Fruit fly (Drosophila melanogaster) whole organism, embryonic: Measurements from ENCODE around the gene CG11629.

Experiments
- Atf3 ChIP-seq: fragments of 200-800 bp; sonication (Bioruptor generic); optimal IDR thresholded peaks from 3 replicates; lab custom pipeline; 2016; ENCODE audit warnings: missing biosample characterization, missing genetic modification characterization
- Bdp1 ChIP-seq: fragments of 200-800 bp; sonication (Bioruptor generic); optimal IDR thresholded peaks from 3 replicates; lab custom pipeline; 2016; ENCODE audit warnings: missing biosample characterization, missing genetic modification characterization
- CG10654 ChIP-seq: fragments of 200-800 bp; sonication (Bioruptor generic); optimal IDR thresholded peaks from 2 replicates; lab custom pipeline; 2016; ENCODE audit warnings: missing biosample characterization, missing genetic modification characterization
- CG11504 ChIP-seq: fragments of 200-800 bp; sonication (Bioruptor generic); optimal IDR thresholded peaks from 3 replicates; lab custom pipeline; 2019; ENCODE audit warnings: missing biosample characterization, mild to moderate bottlenecking, missing genetic modification characterization, moderate library complexity
- CG12219 ChIP-seq: fragments of 200-800 bp; sonication (Bioruptor generic); optimal IDR thresholded peaks from 3 replicates; lab custom pipeline; 2018; ENCODE audit warnings: missing biosample characterization, mild to moderate bottlenecking, missing genetic modification characterization
- CG12236 ChIP-seq: fragments of 200-800 bp; sonication (Bioruptor generic); optimal IDR thresholded peaks from 2 replicates; lab custom pipeline; 2016; ENCODE audit warnings: missing biosample characterization, missing genetic modification characterization
- CG12769 ChIP-seq: fragments of 200-800 bp; sonication (Bioruptor generic); optimal IDR thresholded peaks from 2 replicates; lab custom pipeline; 2019; ENCODE audit warnings: missing biosample characterization, mild to moderate bottlenecking, missing genetic modification characterization, moderate library complexity
- CG13296 ChIP-seq: fragments of 200-800 bp; sonication (Bioruptor generic); optimal IDR thresholded peaks from 3 replicates; lab custom pipeline; 2018; ENCODE audit warnings: missing biosample characterization, mild to moderate bottlenecking, missing genetic modification characterization
- CG14014 ChIP-seq: fragments of 200-800 bp; sonication (Bioruptor generic); IDR thresholded peaks from 2 replicates; pipeline ENCODE4 v1.3.6; 2022; ENCODE audit warnings: missing biosample characterization, missing genetic modification characterization
- CG1602 ChIP-seq: fragments of 200-800 bp; sonication (Bioruptor generic); optimal IDR thresholded peaks from 3 replicates; lab custom pipeline; 2016; ENCODE audit warnings: missing biosample characterization, missing genetic modification characterization
- CG16863 ChIP-seq: fragments of 200-800 bp; sonication (Bioruptor generic); optimal IDR thresholded peaks from 3 replicates; lab custom pipeline; 2016; ENCODE audit warnings: missing biosample characterization, missing genetic modification characterization
- CG17568 ChIP-seq: fragments of 200-800 bp; sonication (Bioruptor generic); optimal IDR thresholded peaks from 2 replicates; lab custom pipeline; 2018; ENCODE audit warnings: missing biosample characterization, mild to moderate bottlenecking, missing genetic modification characterization, moderate library complexity
- CG17829 ChIP-seq: fragments of 200-800 bp; optimal IDR thresholded peaks from 2 replicates; lab custom pipeline; 2019; ENCODE audit warnings: missing biosample characterization, mild to moderate bottlenecking, missing genetic modification characterization, moderate library complexity
- CG1792 ChIP-seq: fragments of 200-800 bp; sonication (Bioruptor generic); optimal IDR thresholded peaks from 2 replicates; lab custom pipeline; 2016; ENCODE audit warnings: missing biosample characterization, missing genetic modification characterization
- CG2889 ChIP-seq: fragments of 200-800 bp; sonication (Bioruptor generic); IDR thresholded peaks from 3 replicates; pipeline ENCODE4 v1.3.6; 2022; ENCODE audit warnings: missing biosample characterization, missing genetic modification characterization
- CG31365 ChIP-seq: fragments of 200-800 bp; sonication (Bioruptor generic); optimal IDR thresholded peaks from 2 replicates; lab custom pipeline; 2018; ENCODE audit warnings: missing biosample characterization, mild to moderate bottlenecking, missing genetic modification characterization
- CG3847 ChIP-seq: fragments of 200-800 bp; sonication (Bioruptor generic); IDR thresholded peaks from 2 replicates; pipeline ENCODE4 v1.3.6; 2022; ENCODE audit warnings: missing biosample characterization, missing genetic modification characterization
- CG8290 ChIP-seq, 3 experiments: fragments of 200-800 bp; sonication (Bioruptor generic); optimal IDR thresholded peaks; 2 replicates each; lab custom pipeline; 2016 to 2019; ENCODE audit warnings: missing biosample characterization in 3 of 3, missing genetic modification characterization in 3 of 3, mild to moderate bottlenecking in 2 of 3, moderate library complexity in 1 of 3
- CG8388 ChIP-seq: fragments of 200-800 bp; sonication (Bioruptor generic); optimal IDR thresholded peaks from 2 replicates; lab custom pipeline; 2019; ENCODE audit warnings: missing biosample characterization, mild to moderate bottlenecking, missing genetic modification characterization, moderate library complexity
- Deaf1 ChIP-seq: fragments of 200-800 bp; optimal IDR thresholded peaks from 3 replicates; lab custom pipeline; 2019; ENCODE audit warnings: missing biosample characterization, mild to moderate bottlenecking, missing genetic modification characterization, moderate library complexity
- Ets97D ChIP-seq: fragments of 200-800 bp; sonication (Bioruptor generic); optimal IDR thresholded peaks from 3 replicates; lab custom pipeline; 2016; ENCODE audit warnings: missing biosample characterization, missing genetic modification characterization
- HmgZ ChIP-seq: fragments of 200-800 bp; sonication (Bioruptor generic); optimal IDR thresholded peaks from 2 replicates; lab custom pipeline; 2018; ENCODE audit warnings: missing biosample characterization, mild to moderate bottlenecking, missing genetic modification characterization
- Hmx ChIP-seq: fragments of 200-800 bp; sonication (Bioruptor generic); optimal IDR thresholded peaks from 2 replicates; lab custom pipeline; 2016; ENCODE audit warnings: missing biosample characterization, missing genetic modification characterization
- Max ChIP-seq: fragments of 200-800 bp; sonication (Bioruptor generic); optimal IDR thresholded peaks from 2 replicates; lab custom pipeline; 2016; ENCODE audit warnings: missing biosample characterization, mild to moderate bottlenecking, missing genetic modification characterization
- Med ChIP-seq: fragments of 200-800 bp; sonication (Bioruptor generic); peaks from one replicate; lab custom pipeline; 2016; ENCODE audit warnings: missing biosample characterization, missing genetic modification characterization, mild to moderate bottlenecking, inconsistent platforms, moderate library complexity
- Myb ChIP-seq: fragments of 200-800 bp; sonication (Bioruptor generic); optimal IDR thresholded peaks from 2 replicates; lab custom pipeline; 2016; ENCODE audit warnings: missing biosample characterization, missing genetic modification characterization
- Oaz ChIP-seq: fragments of 200-800 bp; sonication (Bioruptor generic); IDR thresholded peaks from 2 replicates; pipeline ENCODE4 v1.3.6; 2022; ENCODE audit warnings: missing biosample characterization, missing genetic modification characterization
- PHDP ChIP-seq: fragments of 200-800 bp; sonication (Bioruptor generic); optimal IDR thresholded peaks from 3 replicates; lab custom pipeline; 2018; ENCODE audit warnings: missing biosample characterization, mild to moderate bottlenecking, missing genetic modification characterization, moderate library complexity
- Poxn ChIP-seq: fragments of 200-800 bp; sonication (Bioruptor generic); IDR thresholded peaks from 2 replicates; pipeline ENCODE4 v1.3.6; 2022; ENCODE audit warnings: missing biosample characterization, missing genetic modification characterization
- Ptx1 ChIP-seq: fragments of 200-800 bp; sonication (Bioruptor generic); IDR thresholded peaks from 2 replicates; pipeline ENCODE4 v1.3.6; 2022; ENCODE audit warnings: missing biosample characterization, missing genetic modification characterization
- Rfx ChIP-seq: fragments of 200-800 bp; sonication (Bioruptor generic); IDR thresholded peaks from 2 replicates; pipeline ENCODE4 v1.3.6; 2022; ENCODE audit warnings: missing biosample characterization, missing genetic modification characterization
- Scr ChIP-seq: fragments of 200-800 bp; sonication (Bioruptor generic); IDR thresholded peaks from 2 replicates; pipeline ENCODE4 v1.3.6; 2022; ENCODE audit warnings: missing biosample characterization, missing genetic modification characterization; ENCODE audit not compliant: partially characterized antibody
- Usf ChIP-seq: fragments of 200-800 bp; sonication (Bioruptor generic); optimal IDR thresholded peaks from 2 replicates; lab custom pipeline; 2017; ENCODE audit warnings: missing genotype, missing biosample characterization, missing genetic modification characterization
- bbx ChIP-seq: fragments of 200-800 bp; sonication (Bioruptor generic); IDR thresholded peaks from 2 replicates; pipeline ENCODE4 v1.3.6; 2022; ENCODE audit warnings: missing biosample characterization, missing genetic modification characterization; ENCODE audit not compliant: partially characterized antibody
- bigmax ChIP-seq: fragments of 200-800 bp; sonication (Bioruptor generic); optimal IDR thresholded peaks from 2 replicates; lab custom pipeline; 2018; ENCODE audit warnings: missing biosample characterization, mild to moderate bottlenecking, missing genetic modification characterization
- crol ChIP-seq: fragments of 200-800 bp; sonication (Bioruptor generic); IDR thresholded peaks from 2 replicates; pipeline ENCODE4 v1.3.6; 2022; ENCODE audit warnings: missing biosample characterization, missing genetic modification characterization
- da ChIP-seq: fragments of 200-800 bp; sonication (Bioruptor generic); optimal IDR thresholded peaks from 2 replicates; lab custom pipeline; 2016; ENCODE audit warnings: missing biosample characterization, missing genetic modification characterization
- eve ChIP-seq, 2 experiments: fragments of >200 bp; optimal IDR thresholded peaks; 2 replicates each; lab custom pipeline; 2017; ENCODE audit warnings: missing biosample characterization in 2 of 2, missing genetic modification characterization in 2 of 2
- hbn ChIP-seq: fragments of 200-800 bp; sonication (Bioruptor generic); IDR thresholded peaks from 2 replicates; pipeline ENCODE4 v1.3.6; 2022; ENCODE audit warnings: missing biosample characterization, missing genetic modification characterization; ENCODE audit not compliant: partially characterized antibody
- inv ChIP-seq: fragments of 200-800 bp; sonication (Bioruptor generic); IDR thresholded peaks from 2 replicates; pipeline ENCODE4 v1.3.6; 2022; ENCODE audit warnings: missing biosample characterization, missing genetic modification characterization; ENCODE audit not compliant: partially characterized antibody
- kah ChIP-seq: fragments of 200-800 bp; sonication (Bioruptor generic); optimal IDR thresholded peaks from 2 replicates; lab custom pipeline; 2018; ENCODE audit warnings: missing biosample characterization, mild to moderate bottlenecking, missing genetic modification characterization
- kay ChIP-seq: fragments of 200-800 bp; sonication (Bioruptor generic); optimal IDR thresholded peaks from 2 replicates; lab custom pipeline; 2016; ENCODE audit warnings: missing biosample characterization, missing genetic modification characterization
- mld ChIP-seq: fragments of 200-800 bp; sonication (Bioruptor generic); IDR thresholded peaks from 3 replicates; pipeline ENCODE4 v1.3.6; 2022; ENCODE audit warnings: missing biosample characterization, missing genetic modification characterization; ENCODE audit not compliant: partially characterized antibody
- otp ChIP-seq: fragments of 200-800 bp; sonication (Bioruptor generic); IDR thresholded peaks from 3 replicates; pipeline ENCODE4, ENCODE4 v1.3.6; 2022; ENCODE audit warnings: missing biosample characterization, missing genetic modification characterization
- rib ChIP-seq: fragments of 200-800 bp; sonication (Bioruptor generic); IDR thresholded peaks from 2 replicates; pipeline ENCODE4 v1.3.6; 2022; ENCODE audit warnings: missing biosample characterization, missing genetic modification characterization
- sr ChIP-seq: fragments of 200-800 bp; sonication (Bioruptor generic); IDR thresholded peaks from 3 replicates; pipeline ENCODE4 v1.3.6; 2022; ENCODE audit warnings: missing biosample characterization, missing genetic modification characterization
- toy ChIP-seq: fragments of 200-800 bp; sonication (Bioruptor generic); IDR thresholded peaks from 2 replicates; pipeline ENCODE4 v1.3.6; 2022; ENCODE audit warnings: missing biosample characterization, missing genetic modification characterization
- zen2 ChIP-seq: fragments of 200-800 bp; sonication (Bioruptor generic); IDR thresholded peaks from 3 replicates; pipeline ENCODE4 v1.3.6; 2022; ENCODE audit warnings: missing biosample characterization, missing genetic modification characterization; ENCODE audit not compliant: partially characterized antibody

The CG11629 gene

DNA sequence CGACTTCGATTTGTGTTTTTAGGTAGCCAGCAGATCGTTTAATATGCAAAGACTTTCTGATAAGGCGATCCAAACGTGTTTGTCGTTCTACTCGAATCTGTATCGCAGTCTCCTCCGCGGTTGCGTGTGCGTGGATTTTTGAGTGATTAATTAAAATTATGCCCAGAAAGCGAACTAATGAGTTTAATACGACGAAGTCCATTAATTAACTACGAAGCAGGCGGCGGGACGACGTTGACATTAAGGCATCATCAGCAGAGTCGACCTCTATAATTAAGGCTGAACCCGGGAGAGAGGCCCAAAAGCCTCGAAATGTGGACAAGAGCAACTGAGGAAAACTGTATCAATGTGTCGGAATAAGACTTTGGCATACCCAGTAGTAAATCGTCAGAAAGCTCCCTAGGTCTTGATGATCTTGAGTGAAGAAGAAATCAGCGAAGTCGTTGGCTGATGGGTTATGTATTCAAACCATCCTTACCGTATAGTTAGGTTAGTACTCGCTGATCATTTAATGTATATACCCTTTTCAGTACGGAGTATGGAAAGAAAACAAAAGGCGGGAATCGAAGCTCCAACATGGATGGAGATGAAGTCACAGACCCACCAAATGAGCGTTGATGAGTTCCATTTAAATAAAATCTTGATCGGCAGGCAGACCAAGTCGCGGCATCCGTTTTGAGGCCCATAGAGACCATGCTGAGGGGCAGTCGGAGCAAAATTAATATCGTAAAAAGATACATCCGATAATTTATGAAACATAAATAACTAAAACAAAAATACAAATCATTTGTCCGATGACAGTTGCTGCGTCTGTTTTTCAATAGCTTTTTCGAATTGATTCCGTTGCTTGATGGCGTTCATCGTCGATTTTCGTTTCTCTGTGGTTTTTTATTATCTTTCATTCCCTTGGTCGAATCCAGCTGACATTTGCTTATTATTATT lies 30.8 kb downstream of the CG11629 start:
- TF ChIP-seq CG31365 (tag; lab: Kevin White, UChicago) (peak; percentile 79), Med (GFP tag; lab: Kevin White, UChicago) (peak; percentile 99), PHDP (tag; lab: Kevin White, UChicago) (peak; percentile 90), Ets97D (GFP tag; lab: Kevin White, UChicago) (peak; percentile 68), CG13296 (GFP tag; lab: Kevin White, UChicago) (peak; percentile 65), CG1792 (GFP tag; lab: Kevin White, UChicago) (peak; percentile 82), CG2889 (peak; percentile 84; the same call in 2 of the 3 replicates), CG16863 (peak; percentile 93), bigmax (GFP tag; lab: Kevin White, UChicago) (no peak), kay (peak; percentile 79), rib (peak; percentile 80), CG17568 (GFP tag; lab: Kevin White, UChicago) (peak; percentile 77), hbn (GFP tag; lab: Robert Waterston, UW) (no peak), CG1602 (GFP tag; lab: Kevin White, UChicago) (peak; percentile 89), Hmx (peak; percentile 62), zen2 (GFP tag; lab: Robert Waterston, UW) (0 out of 3 replicates have a peak, but pooled peaks have one; percentile 27), otp (GFP tag; lab: Robert Waterston, UW) (peak; percentile 93), CG8388 (GFP tag; lab: Kevin White, UChicago) (peak; percentile 92), HmgZ (tag; lab: Kevin White, UChicago) (peak; percentile 87), eve (GFP tag; optimal IDR thresholded peaks at IDR 0.05; lab: Kevin White, UChicago) (peak in 1 of 2 experiments; percentile 95), CG3847 (peak; percentile 91), Bdp1 (GFP tag; lab: Kevin White, UChicago) (peak; percentile 84), CG12219 (GFP tag; lab: Kevin White, UChicago) (peak; percentile 93), Deaf1 (peak; percentile 47), CG10654 (GFP tag; lab: Kevin White, UChicago) (peak; percentile 90), Atf3 (GFP tag; lab: Kevin White, UChicago) (peak; percentile 92), CG14014 (GFP tag; lab: Robert Waterston, UW) (peak; percentile 90), Ptx1 (GFP tag; lab: Robert Waterston, UW) (peak; percentile 92), Max (peak; percentile 80), da (GFP tag; lab: Kevin White, UChicago) (peak; percentile 82), CG11504 (tag; lab: Kevin White, UChicago) (peak; percentile 93), Scr (GFP tag; lab: Robert Waterston, UW) (no peak), CG12769 (tag; lab: Kevin White, UChicago) (peak; percentile 95), mld (GFP tag; lab: Robert Waterston, UW) (no peak), toy (GFP tag; lab: Robert Waterston, UW) (peak; percentile 72), bbx (GFP tag; lab: Robert Waterston, UW) (no peak), Oaz (GFP tag; lab: Robert Waterston, UW) (peak; percentile 76), crol (GFP tag; lab: Robert Waterston, UW) (0 out of 2 replicates have a peak, but pooled peaks have one; percentile 26), Poxn (GFP tag; lab: Robert Waterston, UW) (peak; percentile 67; the same call in 1 of the 2 replicates), CG8290 (GFP tag; optimal IDR thresholded peaks at IDR 0.05; lab: Kevin White, UChicago) (peak; percentile 90), CG8290 (tag; optimal IDR thresholded peaks at IDR 0.05; lab: Kevin White, UChicago) (peak; percentile 32 to 96), CG17829 (tag; lab: Kevin White, UChicago) (peak; percentile 96), inv (no peak), CG12236 (peak; percentile 88), Rfx (GFP tag; lab: Robert Waterston, UW) (peak; percentile 91), Myb (GFP tag; lab: Kevin White, UChicago) (peak; percentile 75), kah (GFP tag; lab: Kevin White, UChicago) (peak; percentile 75), Usf (GFP tag; lab: Kevin White, UChicago) (peak; percentile 90), sr (GFP tag; lab: Robert Waterston, UW) (peak; percentile 67; the same call in 1 of the 3 replicates)
